Fruit fly (Drosophila melanogaster) whole organism, embryonic: ENCODE data around the gene KdelR.

Source experiments
- CG16779 ChIP-seq: fragments of 200-800 bp; sonication (Bioruptor generic); IDR thresholded peaks from 2 replicates; pipeline ENCODE4 v1.3.6; 2022; ENCODE audit warnings: missing biosample characterization, missing genetic modification characterization
- CG33557 ChIP-seq: fragments of 200-800 bp; sonication (Bioruptor generic); optimal IDR thresholded peaks from 2 replicates; lab custom pipeline; 2019; ENCODE audit warnings: missing biosample characterization, mild to moderate bottlenecking, missing genetic modification characterization, moderate library complexity
- Hmr ChIP-seq: fragments of 200-800 bp; sonication (Bioruptor generic); optimal IDR thresholded peaks from 3 replicates; lab custom pipeline; 2017; ENCODE audit warnings: mild to moderate bottlenecking, missing biosample characterization, missing genetic modification reagents, missing genetic modification characterization
- Side ChIP-seq: fragments of 200-800 bp; sonication (Bioruptor generic); optimal IDR thresholded peaks from 2 replicates; lab custom pipeline; 2016; ENCODE audit warnings: missing biosample characterization, missing genetic modification characterization
- gem ChIP-seq: fragments of 200-800 bp; sonication (Bioruptor generic); optimal IDR thresholded peaks from 2 replicates; lab custom pipeline; 2019; ENCODE audit warnings: missing biosample characterization, mild to moderate bottlenecking, missing genetic modification characterization, moderate library complexity
- kni ChIP-seq: fragments of 200-800 bp; sonication (Bioruptor generic); optimal IDR thresholded peaks from 3 replicates; lab custom pipeline; 2017; ENCODE audit warnings: mild to moderate bottlenecking, missing biosample characterization, missing genetic modification reagents, missing genetic modification characterization
- lilli ChIP-seq: fragments of 200-800 bp; sonication (Bioruptor generic); optimal IDR thresholded peaks from 3 replicates; lab custom pipeline; 2016; ENCODE audit warnings: missing biosample characterization, missing genetic modification characterization
- tgo ChIP-seq: fragments of 200-800 bp; sonication (Bioruptor generic); IDR thresholded peaks from 3 replicates; pipeline ENCODE4 v1.3.6; 2022; ENCODE audit warnings: missing biosample characterization, missing genetic modification characterization

DNA sequence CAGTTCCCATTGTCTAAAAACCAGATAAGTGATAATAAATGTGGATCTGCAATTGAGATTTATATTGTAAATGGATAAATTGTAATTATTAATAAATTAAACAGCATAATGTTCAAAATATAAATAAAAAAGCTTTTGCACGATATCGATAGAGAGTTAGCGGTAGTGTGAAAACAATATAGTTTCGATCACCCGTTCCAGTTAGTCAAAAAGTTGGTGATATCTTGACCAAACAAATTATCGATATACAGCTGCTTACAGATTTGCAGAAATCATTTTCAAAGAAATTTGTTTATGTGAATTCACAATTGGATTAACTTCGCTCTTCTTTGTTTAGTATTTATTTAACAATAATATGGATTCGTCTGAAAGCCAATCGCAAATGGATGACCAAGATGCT is 12.5 kb downstream of the KdelR start, which contains the start of gene Nse4:
- no peak for TF ChIP-seq Side (GFP tag; lab: Kevin White, UChicago)
- no peak for TF ChIP-seq lilli (GFP tag; lab: Kevin White, UChicago)
- TF ChIP-seq tgo (GFP tag; lab: Robert Waterston, UW): no peak
- TF ChIP-seq Hmr (GFP tag; lab: Kevin White, UChicago): no peak
- TF ChIP-seq kni (GFP tag; lab: Kevin White, UChicago): no peak
- TF ChIP-seq gem (tag; lab: Kevin White, UChicago): no peak
- TF ChIP-seq CG16779: no peak
- TF ChIP-seq CG33557 (GFP tag; lab: Kevin White, UChicago): no peak
